Fruit fly (Drosophila melanogaster): Measurements from ENCODE around the gene CG8664.
A peak's percentile ranks its signal among the peaks of the same experiment; 100 is the strongest.

CG8664 gene

dm6 chrX:17314213-17314612 lies 31.7 kb upstream of the CG8664 start, which contains the start of gene B-H2 (continued):
- TF ChIP-seq Elba2 (GFP tag; optimal IDR thresholded peaks at IDR 0.05) (peak; percentile 74), CG17802 (tag; optimal IDR thresholded peaks at IDR 0.05) (no peak), gcm (GFP tag; optimal IDR thresholded peaks at IDR 0.05) (peak; percentile 72), tll (GFP tag; optimal IDR thresholded peaks at IDR 0.05) (peak in 1 of 2 experiments; percentile 37), CG10321 (GFP tag; IDR thresholded peaks at IDR 0.05) (peak; percentile 91), abd-A (tag; optimal IDR thresholded peaks at IDR 0.05) (peak; percentile 16), Ets65A (GFP tag) (no peak), Opbp (GFP tag; IDR thresholded peaks at IDR 0.05; ENCODE audit: partially characterized antibody) (0 out of 3 replicates have a peak, but pooled peaks have one; percentile 19), ewg (GFP tag; optimal IDR thresholded peaks at IDR 0.05) (no peak), CG11504 (tag; optimal IDR thresholded peaks at IDR 0.05) (peak; percentile 43), Rx (GFP tag; IDR thresholded peaks at IDR 0.05) (no peak), CG4360 (GFP tag; IDR thresholded peaks at IDR 0.05) (peak; percentile 90), slbo (GFP tag; IDR thresholded peaks at IDR 0.05) (no peak), sr (GFP tag; IDR thresholded peaks at IDR 0.05) (peak; percentile 47; the same call in 1 of the 3 replicates), crol (GFP tag; IDR thresholded peaks at IDR 0.05) (0 out of 2 replicates have a peak, but pooled peaks have one; percentile 22)

- no peak for TF ChIP-seq CG18599 (GFP tag; optimal IDR thresholded peaks at IDR 0.05)
- no peak for TF ChIP-seq CG13123 (GFP tag; optimal IDR thresholded peaks at IDR 0.05)
- no peak for TF ChIP-seq CG10366 (GFP tag; IDR thresholded peaks at IDR 0.05)
- TF ChIP-seq CG6791 (GFP tag; IDR thresholded peaks at IDR 0.05; ENCODE audit: partially characterized antibody) = no peak
- no peak for TF ChIP-seq ap (GFP tag; IDR thresholded peaks at IDR 0.05)
- TF ChIP-seq CG1832 (GFP tag; optimal IDR thresholded peaks at IDR 0.05) = peak; percentile 95
- TF ChIP-seq CG3163 (GFP tag; optimal IDR thresholded peaks at IDR 0.05) = no peak
- TF ChIP-seq ci (GFP tag; IDR thresholded peaks at IDR 0.05) = no peak
- no peak for TF ChIP-seq da (GFP tag; optimal IDR thresholded peaks at IDR 0.05)
- no peak for TF ChIP-seq slp2 (GFP tag; optimal IDR thresholded peaks at IDR 0.05)
- no peak for TF ChIP-seq Blimp-1 (GFP tag; optimal IDR thresholded peaks at IDR 0.05)
- TF ChIP-seq sens (GFP tag) = no peak
- no peak for TF ChIP-seq grau (tag; optimal IDR thresholded peaks at IDR 0.05)
- TF ChIP-seq CG15514 (GFP tag; optimal IDR thresholded peaks at IDR 0.05) = no peak
- TF ChIP-seq ems (GFP tag; optimal IDR thresholded peaks at IDR 0.05) = no peak
- peak; percentile 28 for TF ChIP-seq oc (tag; optimal IDR thresholded peaks at IDR 0.05)
- TF ChIP-seq Nf-YB (GFP tag; optimal IDR thresholded peaks at IDR 0.05) = peak; percentile 93
- no peak for TF ChIP-seq Ptx1 (GFP tag; IDR thresholded peaks at IDR 0.05)
- TF ChIP-seq CG7357 (GFP tag; IDR thresholded peaks at IDR 0.05) = no peak
- TF ChIP-seq CG10321 (GFP tag; IDR thresholded peaks at IDR 0.05) = peak; percentile 95
- no peak for TF ChIP-seq tna (GFP tag; IDR thresholded peaks at IDR 0.05; ENCODE audit: partially characterized antibody)
- TF ChIP-seq crp (GFP tag; optimal IDR thresholded peaks at IDR 0.05) = no peak
- 0 out of 2 replicates have a peak, but pooled peaks have one; percentile 13 for TF ChIP-seq ara (GFP tag; IDR thresholded peaks at IDR 0.05)
- TF ChIP-seq chm (GFP tag; IDR thresholded peaks at IDR 0.05) = no peak
- peak; percentile 65; the same call in 1 of the 2 replicates for TF ChIP-seq seq (GFP tag; IDR thresholded peaks at IDR 0.05)
- TF ChIP-seq CG8478 (optimal IDR thresholded peaks at IDR 0.05) = peak; percentile 78
- TF ChIP-seq abd-A (tag; optimal IDR thresholded peaks at IDR 0.05) = peak; percentile 17
- no peak for TF ChIP-seq twi (tag; optimal IDR thresholded peaks at IDR 0.05)
- peak in 1 of 2 experiments; percentile 14 for TF ChIP-seq tll (GFP tag; optimal IDR thresholded peaks at IDR 0.05)
- no peak for TF ChIP-seq CG15601 (tag; optimal IDR thresholded peaks at IDR 0.05)
- TF ChIP-seq bab2 (GFP tag; optimal IDR thresholded peaks at IDR 0.05) = no peak
- TF ChIP-seq bbx (GFP tag; IDR thresholded peaks at IDR 0.05; ENCODE audit: partially characterized antibody) = 0 out of 2 replicates have a peak, but pooled peaks have one; percentile 22
- TF ChIP-seq CG3065 (GFP tag; optimal IDR thresholded peaks at IDR 0.05) = peak; percentile 37
- no peak for TF ChIP-seq Neu2 (GFP tag; optimal IDR thresholded peaks at IDR 0.05; ENCODE audit: borderline replicate concordance)
- TF ChIP-seq CG11504 (tag; optimal IDR thresholded peaks at IDR 0.05) = peak; percentile 9
- no peak for TF ChIP-seq sc (optimal IDR thresholded peaks at IDR 0.05)
- no peak for TF ChIP-seq sc (GFP tag; optimal IDR thresholded peaks at IDR 0.05)
- TF ChIP-seq zfh2 (GFP tag; optimal IDR thresholded peaks at IDR 0.05) = no peak
- TF ChIP-seq ttk (GFP tag; IDR thresholded peaks at IDR 0.05) = no peak
Observed at dm6 chrX:17313346-17313745, 30.8 kb upstream of the CG8664 start.
